Fruit fly (Drosophila melanogaster): Measurements from ENCODE around the gene Zir.
A peak's percentile ranks its signal among the peaks of the same experiment; 100 is the strongest.

The Zir gene

dm6 chr2L:128977-129941 lies 34.7 kb downstream of the Zir start (continued):
- TF ChIP-seq acj6 (GFP tag; optimal IDR thresholded peaks at IDR 0.05), result no peak
- TF ChIP-seq CG7368 (GFP tag; optimal IDR thresholded peaks at IDR 0.05), result no peak
- peak; percentile 47 for TF ChIP-seq CG3919 (GFP tag; optimal IDR thresholded peaks at IDR 0.05)
- peak; percentile 40 for TF ChIP-seq CG1621 (tag; optimal IDR thresholded peaks at IDR 0.05)
- no peak for TF ChIP-seq Hr4 (GFP tag; optimal IDR thresholded peaks at IDR 0.05)
- TF ChIP-seq Smox (GFP tag; optimal IDR thresholded peaks at IDR 0.05), result no peak
- peak; percentile 12 for TF ChIP-seq spab (GFP tag; optimal IDR thresholded peaks at IDR 0.05)
- TF ChIP-seq CG4318 (GFP tag; optimal IDR thresholded peaks at IDR 0.05), result no peak
- TF ChIP-seq Eip75B (GFP tag; optimal IDR thresholded peaks at IDR 0.05), result peak; percentile 37
- no peak for TF ChIP-seq CG32006 (GFP tag; optimal IDR thresholded peaks at IDR 0.05)
- peak; percentile 78; the same call in 2 of the 3 replicates for TF ChIP-seq eg (GFP tag; IDR thresholded peaks at IDR 0.05)
- peak; percentile 87 for TF ChIP-seq svp (GFP tag)
- TF ChIP-seq CG3032 (tag; optimal IDR thresholded peaks at IDR 0.05), result no peak
- no peak for TF ChIP-seq CG11902 (GFP tag; optimal IDR thresholded peaks at IDR 0.05)
- peak; percentile 36; the same call in 1 of the 2 replicates for TF ChIP-seq Gug (GFP tag; IDR thresholded peaks at IDR 0.05)
- no peak for TF ChIP-seq CG34406 (GFP tag; optimal IDR thresholded peaks at IDR 0.05)
- TF ChIP-seq CG9139 (GFP tag; optimal IDR thresholded peaks at IDR 0.05), result peak; percentile 63
- TF ChIP-seq achi (GFP tag; optimal IDR thresholded peaks at IDR 0.05), result peak; percentile 14
- no peak for TF ChIP-seq Hr39 (GFP tag; optimal IDR thresholded peaks at IDR 0.05)
- no peak for TF ChIP-seq OdsH (GFP tag; optimal IDR thresholded peaks at IDR 0.05)
- peak; percentile 87 for TF ChIP-seq Sox102F (GFP tag; optimal IDR thresholded peaks at IDR 0.05)
- peak; percentile 25 for TF ChIP-seq lz (GFP tag; optimal IDR thresholded peaks at IDR 0.05)

DNA sequence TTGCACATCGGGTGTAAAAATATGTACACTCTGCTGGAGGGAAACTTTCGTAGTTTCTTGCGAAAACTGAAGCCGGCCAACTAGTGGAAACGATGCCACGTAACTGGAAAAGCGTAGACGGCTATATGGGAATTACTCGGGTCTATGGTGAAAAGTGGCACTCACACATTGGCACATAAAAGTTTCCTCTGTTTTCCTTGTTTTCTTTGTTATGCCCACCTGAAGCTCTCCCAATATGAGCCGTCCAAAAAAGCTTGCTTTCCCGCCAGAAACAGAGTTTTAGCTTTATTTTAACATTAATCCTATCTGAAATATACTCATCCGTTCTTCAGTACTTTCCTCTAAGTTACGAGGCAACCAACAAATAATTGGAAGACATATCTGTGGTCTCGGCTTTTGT lies 36.2 kb downstream of the Zir start, which contains the start of gene CG3164:
CG3164 (minus strand) TSS at position 101 of the 400 bp plus-strand sequence.
- TF ChIP-seq Hr39 (GFP tag; optimal IDR thresholded peaks at IDR 0.05) (no peak), eg (GFP tag; IDR thresholded peaks at IDR 0.05) (0 out of 3 replicates have a peak, but pooled peaks have one; percentile 13), vri (GFP tag; optimal IDR thresholded peaks at IDR 0.05) (no peak), CG8119 (GFP tag; IDR thresholded peaks at IDR 0.05) (0 out of 3 replicates have a peak, but pooled peaks have one; percentile 22)

dm6 chr2L:131466-132270 lies 37.1 kb downstream of the Zir start, which contains the start of gene Gs1:
Gene Gs1 (plus strand): TSS chr2L:132077.
- TF ChIP-seq fd59A (GFP tag; optimal IDR thresholded peaks at IDR 0.05), result no peak
- TF ChIP-seq vri (GFP tag; optimal IDR thresholded peaks at IDR 0.05), result peak; percentile 60
- TF ChIP-seq Ets21C (GFP tag; optimal IDR thresholded peaks at IDR 0.05), result no peak
- TF ChIP-seq achi (GFP tag; optimal IDR thresholded peaks at IDR 0.05), result no peak
- TF ChIP-seq acj6 (GFP tag; optimal IDR thresholded peaks at IDR 0.05), result no peak
- TF ChIP-seq fkh (GFP tag; optimal IDR thresholded peaks at IDR 0.05), result peak; percentile 48
- TF ChIP-seq Blimp-1 (GFP tag; optimal IDR thresholded peaks at IDR 0.05), result peak; percentile 62
- TF ChIP-seq CG11294 (GFP tag; IDR thresholded peaks at IDR 0.05), result no peak
- TF ChIP-seq dac (GFP tag; optimal IDR thresholded peaks at IDR 0.05), result no peak
- peak; percentile 75 for TF ChIP-seq svp (GFP tag)
- TF ChIP-seq CG34406 (GFP tag; optimal IDR thresholded peaks at IDR 0.05), result no peak
- TF ChIP-seq Hr4 (GFP tag; optimal IDR thresholded peaks at IDR 0.05), result peak; percentile 43
- TF ChIP-seq CG6276 (GFP tag; optimal IDR thresholded peaks at IDR 0.05), result peak; percentile 86
- TF ChIP-seq Sox102F (GFP tag; optimal IDR thresholded peaks at IDR 0.05), result peak; percentile 52
- TF ChIP-seq topi (GFP tag; optimal IDR thresholded peaks at IDR 0.05), result peak; percentile 20
- TF ChIP-seq CG8632 (GFP tag; optimal IDR thresholded peaks at IDR 0.05), result no peak
- TF ChIP-seq Gug (GFP tag; IDR thresholded peaks at IDR 0.05), result no peak
- TF ChIP-seq CG11902 (GFP tag; optimal IDR thresholded peaks at IDR 0.05), result no peak
- TF ChIP-seq CG15336 (GFP tag; IDR thresholded peaks at IDR 0.05), result peak; percentile 55; the same call in 1 of the 2 replicates
- peak; percentile 70; the same call in 1 of the 3 replicates for TF ChIP-seq eg (GFP tag; IDR thresholded peaks at IDR 0.05)
- TF ChIP-seq CG10669 (GFP tag; optimal IDR thresholded peaks at IDR 0.05), result no peak
- TF ChIP-seq CG3919 (GFP tag; optimal IDR thresholded peaks at IDR 0.05), result peak; percentile 24
- no peak for TF ChIP-seq fd85E (GFP tag; optimal IDR thresholded peaks at IDR 0.05)
- TF ChIP-seq net (GFP tag; optimal IDR thresholded peaks at IDR 0.05), result peak; percentile 68
- TF ChIP-seq spab (GFP tag; optimal IDR thresholded peaks at IDR 0.05), result peak; percentile 5
- no peak for TF ChIP-seq dsx (GFP tag; optimal IDR thresholded peaks at IDR 0.05; ENCODE audit: poor library complexity, severe bottlenecking)
- peak; percentile 19 for TF ChIP-seq CG32006 (GFP tag; optimal IDR thresholded peaks at IDR 0.05)
- TF ChIP-seq Lpt (GFP tag; optimal IDR thresholded peaks at IDR 0.05), result peak; percentile 15
- no peak for TF ChIP-seq Sox15 (GFP tag; optimal IDR thresholded peaks at IDR 0.05)
- TF ChIP-seq CG6163 (GFP tag; IDR thresholded peaks at IDR 0.05), result peak; percentile 69; the same call in 2 of the 3 replicates
- TF ChIP-seq ss (GFP tag; optimal IDR thresholded peaks at IDR 0.05), result peak; percentile 58 to 72

Measured in whole organism, prepupa.